Worm (Caenorhabditis elegans) whole organism, late embryonic: ENCODE measurements around the gene aco-1.
A peak's percentile ranks its signal among the peaks of the same experiment; 100 is the strongest.

Experiments
- K02D7.2 ChIP-seq: sonication (generic microtip); optimal IDR thresholded peaks from 2 replicates; lab custom pipeline; 2017; ENCODE audit warnings: mild to moderate bottlenecking, missing genetic modification characterization, missing compliant biosample characterization
- ceh-19 ChIP-seq: fragments of 200-800 bp; sonication (Bioruptor generic); optimal IDR thresholded peaks from 2 replicates; lab custom pipeline; 2018; ENCODE audit warnings: mild to moderate bottlenecking, missing genetic modification characterization, missing compliant biosample characterization
- ceh-22 ChIP-seq: sonication (generic microtip); optimal IDR thresholded peaks from 2 replicates; lab custom pipeline; 2017; ENCODE audit warnings: missing biosample characterization, missing genetic modification characterization
- ceh-30 ChIP-seq: fragments of 150-350 bp; optimal IDR thresholded peaks from 2 replicates; lab custom pipeline; 2014; ENCODE audit warnings: missing biosample characterization, missing genetic modification characterization
- ceh-34 ChIP-seq: sonication (generic microtip); optimal IDR thresholded peaks from 2 replicates; lab custom pipeline; 2016; ENCODE audit warnings: mild to moderate bottlenecking, missing genetic modification characterization, missing compliant biosample characterization
- ceh-48 ChIP-seq: sonication (generic microtip); optimal IDR thresholded peaks from 2 replicates; lab custom pipeline; 2016; ENCODE audit warnings: missing genetic modification characterization, inconsistent platforms, missing compliant biosample characterization
- ceh-6 ChIP-seq: fragments of 200-800 bp; sonication (Bioruptor generic); optimal IDR thresholded peaks from 2 replicates; lab custom pipeline; 2018; ENCODE audit warnings: mild to moderate bottlenecking, missing genetic modification characterization, missing compliant biosample characterization
- ceh-9 ChIP-seq: sonication (generic microtip); optimal IDR thresholded peaks from 2 replicates; lab custom pipeline; 2016; ENCODE audit warnings: mild to moderate bottlenecking, missing genetic modification characterization, inconsistent platforms, missing compliant biosample characterization
- elt-2 ChIP-seq: sonication (generic microtip); optimal IDR thresholded peaks from 2 replicates; lab custom pipeline; 2016; ENCODE audit warnings: missing genetic modification reagents, missing genetic modification characterization, missing compliant biosample characterization
- elt-4 ChIP-seq: sonication (generic microtip); optimal IDR thresholded peaks from 2 replicates; lab custom pipeline; 2016; ENCODE audit warnings: missing genetic modification characterization, missing compliant biosample characterization
- hlh-30 ChIP-seq: sonication (generic microtip); optimal IDR thresholded peaks from 2 replicates; lab custom pipeline; 2017; ENCODE audit warnings: antibody characterized with exemption, missing genetic modification characterization, missing compliant biosample characterization; ENCODE audit not compliant: insufficient read depth
- nfya-1 ChIP-seq: sonication (generic microtip); optimal IDR thresholded peaks from 2 replicates; lab custom pipeline; 2017; ENCODE audit warnings: missing genetic modification characterization, mild to moderate bottlenecking, missing compliant biosample characterization, antibody characterized with exemption, moderate library complexity
- nhr-232 ChIP-seq: sonication (generic microtip); optimal IDR thresholded peaks from 2 replicates; lab custom pipeline; 2016; ENCODE audit warnings: missing genetic modification characterization, missing compliant biosample characterization
- pax-1 ChIP-seq: fragments of 150-350 bp; optimal IDR thresholded peaks from 2 replicates; lab custom pipeline; 2014; ENCODE audit warnings: missing biosample characterization, missing genetic modification characterization
- pqm-1 ChIP-seq: sonication (generic microtip); optimal IDR thresholded peaks from 2 replicates; lab custom pipeline; 2016; ENCODE audit warnings: missing genetic modification characterization, missing compliant biosample characterization
- ref-2 ChIP-seq: sonication (generic microtip); optimal IDR thresholded peaks from 2 replicates; lab custom pipeline; 2016; ENCODE audit warnings: missing genetic modification characterization, missing compliant biosample characterization
- unc-42 ChIP-seq: sonication (generic microtip); optimal IDR thresholded peaks from 2 replicates; lab custom pipeline; 2016; ENCODE audit warnings: missing genotype, missing genetic modification characterization, missing compliant biosample characterization
- unc-55 ChIP-seq: sonication (generic microtip); optimal IDR thresholded peaks from 2 replicates; lab custom pipeline; 2017; ENCODE audit warnings: missing biosample characterization, missing genetic modification reagents, missing genetic modification characterization

Gene aco-1

ce11 chrX:11385916-11386315 lies 46.2 kb downstream of the aco-1 start:
- TF ChIP-seq ref-2 (no peak), hlh-30 (tag; lab: Kevin White, UChicago) (no peak), nhr-232 (tag; lab: Kevin White, UChicago) (no peak), pqm-1 (tag; lab: Kevin White, UChicago) (no peak), ceh-6 (no peak), pax-1 (tag; lab: Kevin White, UChicago) (no peak), ceh-22 (tag; lab: Kevin White, UChicago) (no peak), unc-55 (GFP tag; lab: Kevin White, UChicago) (no peak)

ce11 chrX:11386903-11387302 lies 47.2 kb downstream of the aco-1 start:
- TF ChIP-seq ceh-30 (no peak), unc-42 (tag; lab: Kevin White, UChicago) (peak; percentile 98), ceh-19 (peak; percentile 4), elt-4 (no peak), ceh-48 (tag; lab: Kevin White, UChicago) (no peak), nfya-1 (tag; lab: Kevin White, UChicago) (no peak)

ce11 chrX:11387723-11388330 lies 48.2 kb downstream of the aco-1 start:
- TF ChIP-seq unc-42 (tag; lab: Kevin White, UChicago) (peak; percentile 45), ceh-34 (tag; lab: Kevin White, UChicago) (peak; percentile 88), K02D7.2 (tag; lab: Kevin White, UChicago) (no peak), ceh-19 (peak; percentile 21), ceh-9 (tag; lab: Kevin White, UChicago) (no peak)
- TF ChIP-seq, all 69 proteins: peak for 3

- TF ChIP-seq hlh-30 (tag; lab: Kevin White, UChicago) (no peak), elt-2 (tag; lab: Kevin White, UChicago) (peak; percentile 52)
Observed at ce11 chrX:11392924-11393323, 53.2 kb downstream of the aco-1 start, which contains the start of gene prx-12. TSS of gene prx-12 (plus strand) at chrX:11393294.
